Fruit fly (Drosophila melanogaster) S2 (cell line): Measurements from ENCODE around the gene CG6325.

Experiments used
- CG8478 ChIP-seq: fragments of >200 bp; optimal IDR thresholded peaks from 2 replicates; lab custom pipeline; 2018
- CTCF ChIP-seq, 2 experiments: fragments of >200 bp; optimal IDR thresholded peaks; 2 replicates each; lab custom pipeline; 2018

DNA sequence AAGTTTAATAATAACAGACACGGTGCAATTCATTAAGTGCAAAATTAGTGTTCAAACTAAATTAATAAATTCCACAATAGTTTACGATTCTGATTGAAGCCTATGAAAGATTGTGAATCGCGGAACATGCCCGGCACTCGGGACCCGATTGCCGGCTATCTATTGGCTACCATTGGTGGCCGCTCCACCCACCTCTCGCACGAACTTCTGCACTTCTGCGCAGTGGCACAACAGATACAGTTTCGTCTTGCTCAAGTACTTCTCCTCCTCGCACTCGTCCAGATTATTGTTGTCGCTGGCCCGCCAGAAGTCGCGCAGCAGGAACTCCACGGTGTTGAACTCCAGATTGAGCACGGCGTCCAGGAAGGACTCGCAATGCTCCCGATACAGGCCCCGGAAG is 42.8 kb downstream of the CG6325 start:
- TF ChIP-seq CG8478 (no peak), CTCF (optimal IDR thresholded peaks at IDR 0.05; lab: Kevin White, UChicago) (no peak)
